Worm (Caenorhabditis elegans) whole organism, L4 larva: ENCODE results near the gene nap-1.

ENCODE experiments used
- ZK546.5 ChIP-seq, 2 experiments: sonication (generic microtip); optimal IDR thresholded peaks; 2 replicates each; lab custom pipeline; 2017; ENCODE audit warnings: missing biosample characterization in 2 of 2, missing genetic modification characterization in 2 of 2
- ama-1 ChIP-seq: fragments of 150-350 bp; optimal IDR thresholded peaks from 2 replicates; lab custom pipeline; 2014; ENCODE audit warnings: inconsistent platforms, mixed read lengths
- ceh-82 ChIP-seq: sonication (generic microtip); optimal IDR thresholded peaks from 2 replicates; lab custom pipeline; 2017; ENCODE audit warnings: missing biosample characterization, missing genetic modification characterization
- lsy-2 ChIP-seq, 2 experiments: fragments of 150-350 bp in 1 of 2; sonication (generic microtip) in 1 of 2; optimal IDR thresholded peaks; 2 replicates each; lab custom pipeline; 2014 to 2017; ENCODE audit warnings: missing biosample characterization in 2 of 2, missing genetic modification characterization in 2 of 2
- mdl-1 ChIP-seq, 2 experiments: fragments of 150-350 bp in 1 of 2; sonication (generic microtip) in 1 of 2; optimal IDR thresholded peaks; 2 replicates each; lab custom pipeline; 2014 to 2017; ENCODE audit warnings: missing biosample characterization in 2 of 2, missing genetic modification characterization in 2 of 2
- pha-4 ChIP-seq, 2 experiments: fragments of 150-350 bp in 1 of 2; fragments of 200-800 bp in 1 of 2; sonication (Bioruptor generic) in 1 of 2; IDR thresholded peaks in 1 of 2; optimal IDR thresholded peaks in 1 of 2; 2 replicates each; pipeline versions ENCODE4 v1.3.6 to Lab custom; 2014 to 2022; ENCODE audit warnings: missing genetic modification characterization in 2 of 2, missing genetic modification reagents in 2 of 2, missing biosample characterization in 1 of 2, missing compliant biosample characterization in 1 of 2

- TF ChIP-seq pha-4 (GFP tag; IDR thresholded peaks at IDR 0.05; lab: Robert Waterston, UW) = no peak
- no peak for TF ChIP-seq pha-4 (tag; optimal IDR thresholded peaks at IDR 0.05; lab: Kevin White, UChicago)
- no peak for TF ChIP-seq mdl-1 (tag; optimal IDR thresholded peaks at IDR 0.05; lab: Kevin White, UChicago)
- no peak for TF ChIP-seq lsy-2 (tag; optimal IDR thresholded peaks at IDR 0.05; lab: Kevin White, UChicago)
- no peak for TF ChIP-seq ceh-82 (tag; lab: Kevin White, UChicago)
- no peak for TF ChIP-seq ama-1
- no peak for TF ChIP-seq ZK546.5 (tag; optimal IDR thresholded peaks at IDR 0.05; lab: Kevin White, UChicago)
Observed at ce11 chrIV:8396348-8396747, 17.2 kb upstream of the nap-1 start, which contains the start of gene timm-17B.2.
